Fruit fly (Drosophila melanogaster): ENCODE measurements around the gene CG13473.

Gene CG13473

dm6 chr3L:14706461-14706880 is 22.1 kb upstream of the CG13473 start (continued):
- TF ChIP-seq hbn (GFP tag; IDR thresholded peaks at IDR 0.05; ENCODE audit: partially characterized antibody): no peak
- no peak for TF ChIP-seq CG9797 (GFP tag; optimal IDR thresholded peaks at IDR 0.05)
- TF ChIP-seq corto (GFP tag; optimal IDR thresholded peaks at IDR 0.05): no peak
- TF ChIP-seq CG8359 (GFP tag; optimal IDR thresholded peaks at IDR 0.05; ENCODE audit: borderline replicate concordance): no peak
- no peak for TF ChIP-seq usp (GFP tag; optimal IDR thresholded peaks at IDR 0.05)
- TF ChIP-seq trh (GFP tag; optimal IDR thresholded peaks at IDR 0.05): no peak
- TF ChIP-seq CG14667 (GFP tag; IDR thresholded peaks at IDR 0.05): no peak
- no peak for TF ChIP-seq ro (GFP tag; IDR thresholded peaks at IDR 0.05)
- TF ChIP-seq CG9609 (GFP tag; optimal IDR thresholded peaks at IDR 0.05): no peak
- no peak for TF ChIP-seq tna (GFP tag; IDR thresholded peaks at IDR 0.05; ENCODE audit: partially characterized antibody)
- TF ChIP-seq ranshi (GFP tag; IDR thresholded peaks at IDR 0.05): no peak; the same call in 1 of the 2 replicates
- no peak for TF ChIP-seq CG2129 (GFP tag; IDR thresholded peaks at IDR 0.05; ENCODE audit: partially characterized antibody)
- no peak for TF ChIP-seq ap (GFP tag; IDR thresholded peaks at IDR 0.05)
- TF ChIP-seq Asciz (GFP tag; optimal IDR thresholded peaks at IDR 0.05): no peak
- no peak for TF ChIP-seq CG10366 (GFP tag; IDR thresholded peaks at IDR 0.05)
- peak; percentile 28 for TF ChIP-seq exex (tag; optimal IDR thresholded peaks at IDR 0.05)
- peak; percentile 65 for TF ChIP-seq gem (tag; optimal IDR thresholded peaks at IDR 0.05)
- TF ChIP-seq phol (tag; optimal IDR thresholded peaks at IDR 0.05): no peak
- TF ChIP-seq PHDP (tag; optimal IDR thresholded peaks at IDR 0.05): no peak
- TF ChIP-seq CG12744 (GFP tag; optimal IDR thresholded peaks at IDR 0.05): no peak
- no peak for TF ChIP-seq CG1233 (GFP tag; optimal IDR thresholded peaks at IDR 0.05)
- no peak for TF ChIP-seq CG1603 (tag; optimal IDR thresholded peaks at IDR 0.05)
- TF ChIP-seq zen (tag; optimal IDR thresholded peaks at IDR 0.05): no peak
- no peak for TF ChIP-seq CG4360 (GFP tag; IDR thresholded peaks at IDR 0.05)
- TF ChIP-seq Xbp1 (GFP tag; optimal IDR thresholded peaks at IDR 0.05): no peak
- TF ChIP-seq pros (GFP tag; optimal IDR thresholded peaks at IDR 0.05): no peak
- no peak for TF ChIP-seq Lhr (GFP tag; optimal IDR thresholded peaks at IDR 0.05)
- peak; percentile 11 for TF ChIP-seq B-H2 (GFP tag; optimal IDR thresholded peaks at IDR 0.05)
- no peak; the same call in 2 of the 3 replicates for TF ChIP-seq mld (GFP tag; IDR thresholded peaks at IDR 0.05; ENCODE audit: partially characterized antibody)
- peak; percentile 99 for TF ChIP-seq kah (GFP tag; optimal IDR thresholded peaks at IDR 0.05)
- no peak for TF ChIP-seq lbe (GFP tag; optimal IDR thresholded peaks at IDR 0.05)
- TF ChIP-seq vfl (GFP tag; optimal IDR thresholded peaks at IDR 0.05): no peak
- no peak for TF ChIP-seq grn (GFP tag; optimal IDR thresholded peaks at IDR 0.05)
- TF ChIP-seq da (GFP tag; optimal IDR thresholded peaks at IDR 0.05): no peak
- TF ChIP-seq YL-1 (GFP tag; optimal IDR thresholded peaks at IDR 0.05): no peak
- TF ChIP-seq CG13424 (tag; optimal IDR thresholded peaks at IDR 0.05): no peak
- no peak for TF ChIP-seq dan (GFP tag; IDR thresholded peaks at IDR 0.05)
- no peak for TF ChIP-seq ham (GFP tag; IDR thresholded peaks at IDR 0.05)
- no peak for TF ChIP-seq CG17612 (GFP tag; IDR thresholded peaks at IDR 0.05)
- TF ChIP-seq CG6765 (GFP tag; optimal IDR thresholded peaks at IDR 0.05): peak; percentile 29
- TF ChIP-seq gsb-n (tag; optimal IDR thresholded peaks at IDR 0.05): no peak
- TF ChIP-seq en (GFP tag; optimal IDR thresholded peaks at IDR 0.05): no peak
- TF ChIP-seq chinmo (GFP tag; IDR thresholded peaks at IDR 0.05; ENCODE audit: partially characterized antibody): peak; percentile 98
- no peak for TF ChIP-seq CG4424 (GFP tag; optimal IDR thresholded peaks at IDR 0.05)
- peak; percentile 54 to 82 for TF ChIP-seq Trl (optimal IDR thresholded peaks at IDR 0.05)
- TF ChIP-seq Trl (GFP tag; optimal IDR thresholded peaks at IDR 0.05): no peak
- no peak for TF ChIP-seq Atf6 (GFP tag; IDR thresholded peaks at IDR 0.05)
- no peak for TF ChIP-seq pita (GFP tag; optimal IDR thresholded peaks at IDR 0.05)
- TF ChIP-seq sc (optimal IDR thresholded peaks at IDR 0.05): no peak
- TF ChIP-seq sc (GFP tag; optimal IDR thresholded peaks at IDR 0.05): no peak
- no peak for TF ChIP-seq C15 (GFP tag; IDR thresholded peaks at IDR 0.05)
- TF ChIP-seq pb (GFP tag; optimal IDR thresholded peaks at IDR 0.05): no peak
- no peak for TF ChIP-seq Hr39 (optimal IDR thresholded peaks at IDR 0.05)
